Fruit fly (Drosophila melanogaster) S2 (cell line): ENCODE results near the gene CG8891.

Experiments used
- CG8478 ChIP-seq: fragments of >200 bp; optimal IDR thresholded peaks from 2 replicates; lab custom pipeline; 2018
- CTCF ChIP-seq, 2 experiments: fragments of >200 bp; optimal IDR thresholded peaks; 2 replicates each; lab custom pipeline; 2018

- TF ChIP-seq CTCF (optimal IDR thresholded peaks at IDR 0.05; lab: Kevin White, UChicago): no peak
- no peak for TF ChIP-seq CG8478 (lab: Kevin White, UChicago)
These were observed 20.3 kb upstream of the CG8891 start for dm6 chr2L:4999389-5000032.
